Fruit fly (Drosophila melanogaster) whole organism, embryonic: ENCODE results near the gene Dop1R2.

Experiments
- Antp ChIP-seq: fragments of 200-800 bp; sonication (Bioruptor generic); optimal IDR thresholded peaks from 3 replicates; lab custom pipeline; 2016; ENCODE audit warnings: missing biosample characterization, missing genetic modification characterization
- Asciz ChIP-seq: fragments of 200-800 bp; sonication (Bioruptor generic); optimal IDR thresholded peaks from 2 replicates; lab custom pipeline; 2017; ENCODE audit warnings: missing biosample characterization, mild to moderate bottlenecking, missing genetic modification characterization, missing genetic modification reagents
- B-H2 ChIP-seq: fragments of 200-800 bp; sonication (Bioruptor generic); optimal IDR thresholded peaks from 2 replicates; lab custom pipeline; 2018; ENCODE audit warnings: missing biosample characterization, mild to moderate bottlenecking, missing genetic modification characterization
- CG12236 ChIP-seq: fragments of 200-800 bp; sonication (Bioruptor generic); optimal IDR thresholded peaks from 2 replicates; lab custom pipeline; 2016; ENCODE audit warnings: missing biosample characterization, missing genetic modification characterization
- CG12659 ChIP-seq: fragments of 200-800 bp; sonication (Bioruptor generic); optimal IDR thresholded peaks from 3 replicates; lab custom pipeline; 2017; ENCODE audit warnings: mild to moderate bottlenecking, missing biosample characterization, missing genetic modification reagents, missing genetic modification characterization
- CG13775 ChIP-seq: fragments of 200-800 bp; sonication (Bioruptor generic); optimal IDR thresholded peaks from 3 replicates; lab custom pipeline; 2017; ENCODE audit warnings: missing biosample characterization, mild to moderate bottlenecking, missing genetic modification characterization
- CG13894 ChIP-seq: fragments of 200-800 bp; sonication (Bioruptor generic); optimal IDR thresholded peaks from 3 replicates; lab custom pipeline; 2018; ENCODE audit warnings: missing biosample characterization, mild to moderate bottlenecking, missing genetic modification characterization, moderate library complexity
- CG14965 ChIP-seq: fragments of 200-800 bp; sonication (Bioruptor generic); optimal IDR thresholded peaks from 2 replicates; lab custom pipeline; 2016; ENCODE audit warnings: missing biosample characterization, missing genetic modification characterization, borderline replicate concordance
- CG17328 ChIP-seq: fragments of 200-800 bp; sonication (Bioruptor generic); IDR thresholded peaks from 2 replicates; pipeline ENCODE4 v1.3.6; 2022; ENCODE audit warnings: missing biosample characterization, missing genetic modification characterization
- CG18476 ChIP-seq: fragments of 200-800 bp; sonication (Bioruptor generic); optimal IDR thresholded peaks from 2 replicates; lab custom pipeline; 2016; ENCODE audit warnings: missing biosample characterization, mild to moderate bottlenecking, missing genetic modification characterization
- CG2120 ChIP-seq: fragments of 200-800 bp; sonication (Bioruptor generic); optimal IDR thresholded peaks from 3 replicates; lab custom pipeline; 2016; ENCODE audit warnings: missing biosample characterization, missing genetic modification characterization
- CG2678 ChIP-seq: fragments of 200-800 bp; sonication (Bioruptor generic); optimal IDR thresholded peaks from 3 replicates; lab custom pipeline; 2019; ENCODE audit warnings: missing biosample characterization, mild to moderate bottlenecking, missing genetic modification characterization, moderate library complexity
- CG31388 ChIP-seq: fragments of 200-800 bp; sonication (Bioruptor generic); optimal IDR thresholded peaks from 2 replicates; lab custom pipeline; 2016; ENCODE audit warnings: missing biosample characterization, missing genetic modification characterization
- CG31441 ChIP-seq: fragments of 200-800 bp; sonication (Bioruptor generic); IDR thresholded peaks from 2 replicates; pipeline ENCODE4 v1.3.6; 2022; ENCODE audit warnings: missing biosample characterization, missing genetic modification characterization
- CG3281 ChIP-seq: fragments of 200-800 bp; sonication (Bioruptor generic); optimal IDR thresholded peaks from 3 replicates; lab custom pipeline; 2017; ENCODE audit warnings: missing biosample characterization, mild to moderate bottlenecking, missing genetic modification characterization
- CG33557 ChIP-seq: fragments of 200-800 bp; sonication (Bioruptor generic); optimal IDR thresholded peaks from 2 replicates; lab custom pipeline; 2019; ENCODE audit warnings: missing biosample characterization, mild to moderate bottlenecking, missing genetic modification characterization, moderate library complexity
- CG3407 ChIP-seq: fragments of 200-800 bp; sonication (Bioruptor generic); optimal IDR thresholded peaks from 2 replicates; lab custom pipeline; 2018; ENCODE audit warnings: missing biosample characterization, mild to moderate bottlenecking, missing genetic modification characterization
- CG4707 ChIP-seq: fragments of 200-800 bp; sonication (Bioruptor generic); optimal IDR thresholded peaks from 2 replicates; lab custom pipeline; 2018; ENCODE audit warnings: missing biosample characterization, mild to moderate bottlenecking, missing genetic modification characterization, moderate library complexity
- CG6683 ChIP-seq: fragments of 200-800 bp; sonication (Bioruptor generic); optimal IDR thresholded peaks from 2 replicates; lab custom pipeline; 2017; ENCODE audit warnings: missing biosample characterization, mild to moderate bottlenecking, missing genetic modification characterization, missing genetic modification reagents
- CG7357 ChIP-seq: fragments of 200-800 bp; sonication (Bioruptor generic); IDR thresholded peaks from 3 replicates; pipeline ENCODE4 v1.3.6; 2022; ENCODE audit warnings: missing biosample characterization, missing genetic modification characterization
- CG7786 ChIP-seq: fragments of 200-800 bp; sonication (Bioruptor generic); optimal IDR thresholded peaks from 2 replicates; lab custom pipeline; 2016; ENCODE audit warnings: missing biosample characterization, missing genetic modification characterization
- CG9797 ChIP-seq: fragments of 200-800 bp; sonication (Bioruptor generic); optimal IDR thresholded peaks from 3 replicates; lab custom pipeline; 2018; ENCODE audit warnings: missing biosample characterization, mild to moderate bottlenecking, missing genetic modification characterization
- Camta ChIP-seq: fragments of 200-800 bp; sonication (Bioruptor generic); optimal IDR thresholded peaks from 2 replicates; lab custom pipeline; 2016; ENCODE audit warnings: missing biosample characterization, missing genetic modification characterization
- Chrac-16 ChIP-seq: fragments of 200-800 bp; sonication (Bioruptor generic); optimal IDR thresholded peaks from 3 replicates; lab custom pipeline; 2016; ENCODE audit warnings: missing biosample characterization, missing genetic modification characterization
- CoRest ChIP-seq: fragments of 200-800 bp; sonication (Bioruptor generic); optimal IDR thresholded peaks from 3 replicates; lab custom pipeline; 2018; ENCODE audit warnings: missing biosample characterization, mild to moderate bottlenecking, missing genetic modification characterization, moderate library complexity
- E2f1 ChIP-seq: fragments of 200-800 bp; sonication (Bioruptor generic); IDR thresholded peaks from 2 replicates; pipeline ENCODE4 v1.3.6; 2022; ENCODE audit warnings: missing biosample characterization, missing genetic modification characterization
- Eip74EF ChIP-seq, 2 experiments: fragments of 200-800 bp in 1 of 2; fragments of >200 bp in 1 of 2; sonication (Bioruptor generic) in 1 of 2; optimal IDR thresholded peaks; 2 replicates each; lab custom pipeline; 2017 to 2019; ENCODE audit warnings: missing biosample characterization in 2 of 2, missing genetic modification characterization in 2 of 2, mild to moderate bottlenecking in 1 of 2, moderate library complexity in 1 of 2
- Fer2 ChIP-seq: fragments of 200-800 bp; sonication (Bioruptor generic); optimal IDR thresholded peaks from 2 replicates; lab custom pipeline; 2018; ENCODE audit warnings: missing biosample characterization, mild to moderate bottlenecking, missing genetic modification characterization, moderate library complexity
- Hr39 ChIP-seq: fragments of >200 bp; optimal IDR thresholded peaks from 2 replicates; lab custom pipeline; 2017
- Lim3 ChIP-seq: fragments of 200-800 bp; sonication (Bioruptor generic); IDR thresholded peaks from 2 replicates; pipeline ENCODE4 v1.3.6; 2022; ENCODE audit warnings: missing biosample characterization, missing genetic modification characterization
- NFAT ChIP-seq: fragments of 200-800 bp; sonication (Bioruptor generic); IDR thresholded peaks from 2 replicates; pipeline ENCODE4 v1.3.6; 2022; ENCODE audit warnings: missing biosample characterization, missing genetic modification characterization
- Rfx ChIP-seq: fragments of 200-800 bp; sonication (Bioruptor generic); IDR thresholded peaks from 2 replicates; pipeline ENCODE4 v1.3.6; 2022; ENCODE audit warnings: missing biosample characterization, missing genetic modification characterization
- Spps ChIP-seq: fragments of 200-800 bp; sonication (Bioruptor generic); optimal IDR thresholded peaks from 2 replicates; lab custom pipeline; 2018; ENCODE audit warnings: missing biosample characterization, mild to moderate bottlenecking, missing genetic modification characterization
- ac ChIP-seq: fragments of 200-800 bp; sonication (Bioruptor generic); optimal IDR thresholded peaks from 3 replicates; lab custom pipeline; 2017; ENCODE audit warnings: missing biosample characterization, mild to moderate bottlenecking, missing genetic modification characterization
- aop ChIP-seq: fragments of 200-800 bp; sonication (Bioruptor generic); IDR thresholded peaks from 2 replicates; pipeline ENCODE4 v1.3.6; 2022; ENCODE audit warnings: missing biosample characterization, missing genetic modification characterization
- ara ChIP-seq: fragments of 200-800 bp; sonication (Bioruptor generic); IDR thresholded peaks from 2 replicates; pipeline ENCODE4 v1.3.6; 2022; ENCODE audit warnings: missing biosample characterization, missing genetic modification characterization
- ato ChIP-seq: fragments of 200-800 bp; sonication (Bioruptor generic); IDR thresholded peaks from 2 replicates; pipeline ENCODE4 v1.3.6; 2022; ENCODE audit warnings: missing biosample characterization, missing genetic modification characterization; ENCODE audit not compliant: partially characterized antibody
- dm ChIP-seq: fragments of 200-800 bp; sonication (Bioruptor generic); optimal IDR thresholded peaks from 3 replicates; lab custom pipeline; 2016; ENCODE audit warnings: missing biosample characterization, missing genetic modification characterization
- dpn ChIP-seq, 2 experiments: fragments of 200-800 bp; sonication (Bioruptor generic); optimal IDR thresholded peaks; 3 replicates each; lab custom pipeline; 2016; ENCODE audit warnings: missing biosample characterization in 2 of 2, missing genetic modification characterization in 2 of 2
- gce ChIP-seq: fragments of 200-800 bp; sonication (Bioruptor generic); IDR thresholded peaks from 3 replicates; pipeline ENCODE4 v1.3.6; 2022; ENCODE audit warnings: missing biosample characterization, missing genetic modification characterization
- gsb ChIP-seq: fragments of 200-800 bp; sonication (Bioruptor generic); IDR thresholded peaks from 2 replicates; pipeline ENCODE4 v1.3.6; 2022; ENCODE audit warnings: missing biosample characterization, missing genetic modification characterization
- kah ChIP-seq: fragments of 200-800 bp; sonication (Bioruptor generic); optimal IDR thresholded peaks from 2 replicates; lab custom pipeline; 2018; ENCODE audit warnings: missing biosample characterization, mild to moderate bottlenecking, missing genetic modification characterization
- klu ChIP-seq: fragments of 200-800 bp; sonication (Bioruptor generic); IDR thresholded peaks from 2 replicates; pipeline ENCODE4 v1.3.6; 2022; ENCODE audit warnings: missing biosample characterization, missing genetic modification characterization
- lbe ChIP-seq: fragments of 200-800 bp; sonication (Bioruptor generic); optimal IDR thresholded peaks from 2 replicates; lab custom pipeline; 2016; ENCODE audit warnings: missing biosample characterization, mild to moderate bottlenecking, missing genetic modification characterization
- lola ChIP-seq, 3 experiments: fragments of >200 bp in 2 of 3; fragments of 200-800 bp in 1 of 3; sonication (Bioruptor generic) in 1 of 3; optimal IDR thresholded peaks; 2 replicates each; lab custom pipeline; 2017 to 2019; ENCODE audit warnings: missing biosample characterization in 3 of 3, missing genetic modification characterization in 3 of 3, mild to moderate bottlenecking in 1 of 3, moderate library complexity in 1 of 3
- ro ChIP-seq: fragments of 200-800 bp; sonication (Bioruptor generic); IDR thresholded peaks from 2 replicates; pipeline ENCODE4 v1.3.6; 2022; ENCODE audit warnings: missing biosample characterization, missing genetic modification characterization
- salm ChIP-seq: fragments of 200-800 bp; sonication (Bioruptor generic); optimal IDR thresholded peaks from 2 replicates; lab custom pipeline; 2018; ENCODE audit warnings: missing biosample characterization, mild to moderate bottlenecking, missing genetic modification characterization
- tap ChIP-seq: fragments of 200-800 bp; optimal IDR thresholded peaks from 3 replicates; lab custom pipeline; 2019; ENCODE audit warnings: missing biosample characterization, mild to moderate bottlenecking, missing genetic modification characterization, moderate library complexity
- twi ChIP-seq: fragments of 200-800 bp; optimal IDR thresholded peaks from 2 replicates; lab custom pipeline; 2019; ENCODE audit warnings: missing biosample characterization, mild to moderate bottlenecking, missing genetic modification characterization, moderate library complexity
- tx ChIP-seq: fragments of 200-800 bp; sonication (Bioruptor generic); optimal IDR thresholded peaks from 2 replicates; lab custom pipeline; 2016; ENCODE audit warnings: missing biosample characterization, missing genetic modification characterization
- wdn ChIP-seq: fragments of 200-800 bp; sonication (Bioruptor generic); IDR thresholded peaks from 2 replicates; pipeline ENCODE4 v1.3.6; 2022; ENCODE audit warnings: missing biosample characterization, missing genetic modification characterization

Gene Dop1R2

dm6 chr3R:29675333-29675732 lies 15.5 kb upstream of the Dop1R2 start, which contains the start of the genes Bub3 and Cap-D2 (continued):
- TF ChIP-seq CG12236 (GFP tag; lab: Kevin White, UChicago) (peak; percentile 38), twi (tag; lab: Kevin White, UChicago) (peak; percentile 51), CG3281 (GFP tag; lab: Kevin White, UChicago) (no peak), Hr39 (no peak), aop (GFP tag; lab: Robert Waterston, UW) (peak; percentile 58; the same call in 1 of the 2 replicates), klu (GFP tag; lab: Robert Waterston, UW) (no peak; the same call in 1 of the 2 replicates), ro (no peak), CG7357 (GFP tag; lab: Robert Waterston, UW) (no peak), CG9797 (GFP tag; lab: Kevin White, UChicago) (peak; percentile 2), E2f1 (peak; percentile 44), dpn (GFP tag; optimal IDR thresholded peaks at IDR 0.05; lab: Kevin White, UChicago) (peak; percentile 83 to 84), CG14965 (GFP tag; lab: Kevin White, UChicago) (no peak), Asciz (no peak), Camta (GFP tag; lab: Kevin White, UChicago) (peak; percentile 56), CoRest (tag; lab: Kevin White, UChicago) (peak; percentile 75), Spps (tag; lab: Kevin White, UChicago) (peak; percentile 59), CG33557 (GFP tag; lab: Kevin White, UChicago) (peak; percentile 46), CG6683 (no peak), Eip74EF (GFP tag; optimal IDR thresholded peaks at IDR 0.05; lab: Kevin White, UChicago) (no peak), CG31388 (GFP tag; lab: Kevin White, UChicago) (peak; percentile 64), CG7786 (peak; percentile 58), CG3407 (GFP tag; lab: Kevin White, UChicago) (peak; percentile 26), salm (tag; lab: Kevin White, UChicago) (no peak), NFAT (no peak; the same call in 1 of the 2 replicates), CG2120 (GFP tag; lab: Kevin White, UChicago) (peak; percentile 84), Fer2 (tag; lab: Kevin White, UChicago) (peak; percentile 23), ac (GFP tag; lab: Kevin White, UChicago) (no peak), CG4707 (GFP tag; lab: Kevin White, UChicago) (no peak), kah (GFP tag; lab: Kevin White, UChicago) (no peak), ato (GFP tag; lab: Robert Waterston, UW) (peak; percentile 43; the same call in 1 of the 2 replicates), Antp (GFP tag; lab: Kevin White, UChicago) (peak; percentile 71), CG2678 (tag; lab: Kevin White, UChicago) (no peak), ara (GFP tag; lab: Robert Waterston, UW) (no peak), lbe (GFP tag; lab: Kevin White, UChicago) (no peak), tap (tag; lab: Kevin White, UChicago) (peak; percentile 43), gsb (GFP tag; lab: Robert Waterston, UW) (no peak), CG17328 (GFP tag; lab: Robert Waterston, UW) (peak; percentile 70), CG18476 (peak; percentile 70), gce (GFP tag; lab: Robert Waterston, UW) (no peak), CG31441 (GFP tag; lab: Robert Waterston, UW) (no peak), B-H2 (GFP tag; lab: Kevin White, UChicago) (no peak), tx (GFP tag; lab: Kevin White, UChicago) (peak; percentile 64), CG12659 (peak; percentile 71), dm (peak; percentile 37), Lim3 (GFP tag; lab: Robert Waterston, UW) (no peak), wdn (GFP tag; lab: Robert Waterston, UW) (0 out of 2 replicates have a peak, but pooled peaks have one; percentile 45), Chrac-16 (GFP tag; lab: Kevin White, UChicago) (peak; percentile 74), CG13894 (tag; lab: Kevin White, UChicago) (no peak), Rfx (GFP tag; lab: Robert Waterston, UW) (peak; percentile 58), lola (GFP tag; optimal IDR thresholded peaks at IDR 0.05; lab: Kevin White, UChicago) (peak in 1 of 3 experiments; percentile 68), CG13775 (GFP tag; lab: Kevin White, UChicago) (peak; percentile 73)
